Fruit fly (Drosophila melanogaster) whole organism, embryonic: ENCODE results near the gene CG14340.

ENCODE experiments used
- Bdp1 ChIP-seq: fragments of 200-800 bp; sonication (Bioruptor generic); optimal IDR thresholded peaks from 3 replicates; lab custom pipeline; 2016; ENCODE audit warnings: missing biosample characterization, missing genetic modification characterization
- Bgb ChIP-seq: fragments of 200-800 bp; sonication (Bioruptor generic); IDR thresholded peaks from 2 replicates; pipeline ENCODE4 v1.3.6; 2022; ENCODE audit warnings: missing biosample characterization, missing genetic modification characterization; ENCODE audit not compliant: partially characterized antibody
- CG10147 ChIP-seq: fragments of 200-800 bp; sonication (Bioruptor generic); optimal IDR thresholded peaks from 2 replicates; lab custom pipeline; 2019; ENCODE audit warnings: missing biosample characterization, mild to moderate bottlenecking, missing genetic modification characterization, moderate library complexity
- CG10209 ChIP-seq: fragments of 200-800 bp; sonication (Bioruptor generic); optimal IDR thresholded peaks from 3 replicates; lab custom pipeline; 2017; ENCODE audit warnings: missing biosample characterization, mild to moderate bottlenecking, missing genetic modification characterization, missing genetic modification reagents
- CG11247 ChIP-seq: fragments of 200-800 bp; sonication (Bioruptor generic); IDR thresholded peaks from 2 replicates; pipeline ENCODE4 v1.3.6; 2022; ENCODE audit warnings: missing biosample characterization, missing genetic modification characterization
- CG12299 ChIP-seq: fragments of 200-800 bp; sonication (Bioruptor generic); optimal IDR thresholded peaks from 2 replicates; lab custom pipeline; 2018; ENCODE audit warnings: missing biosample characterization, mild to moderate bottlenecking, missing genetic modification characterization
- CG12391 ChIP-seq: fragments of 200-800 bp; sonication (Bioruptor generic); optimal IDR thresholded peaks from 3 replicates; lab custom pipeline; 2018; ENCODE audit warnings: missing biosample characterization, mild to moderate bottlenecking, missing genetic modification characterization, moderate library complexity
- CG12659 ChIP-seq: fragments of 200-800 bp; sonication (Bioruptor generic); optimal IDR thresholded peaks from 3 replicates; lab custom pipeline; 2017; ENCODE audit warnings: mild to moderate bottlenecking, missing biosample characterization, missing genetic modification reagents, missing genetic modification characterization
- CG17385 ChIP-seq: fragments of 200-800 bp; sonication (Bioruptor generic); optimal IDR thresholded peaks from 3 replicates; lab custom pipeline; 2018; ENCODE audit warnings: missing biosample characterization, mild to moderate bottlenecking, missing genetic modification characterization
- CG18599 ChIP-seq: fragments of 200-800 bp; sonication (Bioruptor generic); optimal IDR thresholded peaks from 3 replicates; lab custom pipeline; 2017; ENCODE audit warnings: missing biosample characterization, missing genetic modification characterization, mild to moderate bottlenecking, moderate library complexity, missing genetic modification reagents
- CG2678 ChIP-seq: fragments of 200-800 bp; sonication (Bioruptor generic); optimal IDR thresholded peaks from 3 replicates; lab custom pipeline; 2019; ENCODE audit warnings: missing biosample characterization, mild to moderate bottlenecking, missing genetic modification characterization, moderate library complexity
- CG2712 ChIP-seq: fragments of 200-800 bp; optimal IDR thresholded peaks from 3 replicates; lab custom pipeline; 2019; ENCODE audit warnings: missing biosample characterization, mild to moderate bottlenecking, missing genetic modification characterization, moderate library complexity
- CG31441 ChIP-seq: fragments of 200-800 bp; sonication (Bioruptor generic); IDR thresholded peaks from 2 replicates; pipeline ENCODE4 v1.3.6; 2022; ENCODE audit warnings: missing biosample characterization, missing genetic modification characterization
- CG42726 ChIP-seq: fragments of 200-800 bp; sonication (Bioruptor generic); IDR thresholded peaks from 2 replicates; pipeline ENCODE4 v1.3.6; 2022; ENCODE audit warnings: missing biosample characterization, missing genetic modification characterization; ENCODE audit not compliant: partially characterized antibody
- CG5245 ChIP-seq: fragments of 200-800 bp; sonication (Bioruptor generic); optimal IDR thresholded peaks from 3 replicates; lab custom pipeline; 2016; ENCODE audit warnings: missing biosample characterization, missing genetic modification characterization
- CG6791 ChIP-seq: fragments of 200-800 bp; sonication (Bioruptor generic); IDR thresholded peaks from 3 replicates; pipeline ENCODE4 v1.3.6; 2022; ENCODE audit warnings: missing biosample characterization, missing genetic modification characterization; ENCODE audit not compliant: partially characterized antibody
- CG7556 ChIP-seq: fragments of 200-800 bp; sonication (Bioruptor generic); optimal IDR thresholded peaks from 2 replicates; lab custom pipeline; 2017; ENCODE audit warnings: missing biosample characterization, mild to moderate bottlenecking, missing genetic modification characterization
- CG7786 ChIP-seq: fragments of 200-800 bp; sonication (Bioruptor generic); optimal IDR thresholded peaks from 2 replicates; lab custom pipeline; 2016; ENCODE audit warnings: missing biosample characterization, missing genetic modification characterization
- CG7839 ChIP-seq: fragments of 200-800 bp; sonication (Bioruptor generic); optimal IDR thresholded peaks from 3 replicates; lab custom pipeline; 2018; ENCODE audit warnings: missing biosample characterization, mild to moderate bottlenecking, missing genetic modification characterization, moderate library complexity
- CG8924 ChIP-seq: fragments of 200-800 bp; optimal IDR thresholded peaks from 3 replicates; lab custom pipeline; 2019; ENCODE audit warnings: missing biosample characterization, mild to moderate bottlenecking, missing genetic modification characterization, moderate library complexity
- CG9727 ChIP-seq: fragments of 200-800 bp; sonication (Bioruptor generic); optimal IDR thresholded peaks from 3 replicates; lab custom pipeline; 2017; ENCODE audit warnings: missing biosample characterization, mild to moderate bottlenecking, missing genetic modification characterization
- CG9932 ChIP-seq: fragments of 200-800 bp; sonication (Bioruptor generic); IDR thresholded peaks from 2 replicates; pipeline ENCODE4 v1.3.6; 2022; ENCODE audit warnings: missing biosample characterization, missing genetic modification characterization
- CoRest ChIP-seq: fragments of 200-800 bp; sonication (Bioruptor generic); optimal IDR thresholded peaks from 3 replicates; lab custom pipeline; 2018; ENCODE audit warnings: missing biosample characterization, mild to moderate bottlenecking, missing genetic modification characterization, moderate library complexity
- CrebB ChIP-seq: fragments of 200-800 bp; sonication (Bioruptor generic); optimal IDR thresholded peaks from 3 replicates; lab custom pipeline; 2018; ENCODE audit warnings: missing biosample characterization, mild to moderate bottlenecking, missing genetic modification characterization
- Dad ChIP-seq: fragments of 200-800 bp; sonication (Bioruptor generic); optimal IDR thresholded peaks from 3 replicates; lab custom pipeline; 2016; ENCODE audit warnings: missing biosample characterization, missing genetic modification characterization
- Dbx ChIP-seq: fragments of 200-800 bp; sonication (Bioruptor generic); IDR thresholded peaks from 3 replicates; pipeline ENCODE4 v1.3.6; 2022; ENCODE audit warnings: missing biosample characterization, missing genetic modification characterization
- Deaf1 ChIP-seq: fragments of 200-800 bp; optimal IDR thresholded peaks from 3 replicates; lab custom pipeline; 2019; ENCODE audit warnings: missing biosample characterization, mild to moderate bottlenecking, missing genetic modification characterization, moderate library complexity
- Dek ChIP-seq: fragments of 200-800 bp; sonication (Bioruptor generic); optimal IDR thresholded peaks from 3 replicates; lab custom pipeline; 2019; ENCODE audit warnings: missing biosample characterization, mild to moderate bottlenecking, missing genetic modification characterization, moderate library complexity
- Fer1 ChIP-seq: fragments of 200-800 bp; sonication (Bioruptor generic); optimal IDR thresholded peaks from 2 replicates; lab custom pipeline; 2017; ENCODE audit warnings: missing biosample characterization, mild to moderate bottlenecking, missing genetic modification characterization
- Gug ChIP-seq: fragments of 200-800 bp; sonication (Bioruptor generic); IDR thresholded peaks from 4 replicates; pipeline ENCODE4 v1.3.6; 2022; ENCODE audit warnings: missing biosample characterization, missing genetic modification characterization
- Hmr ChIP-seq: fragments of 200-800 bp; sonication (Bioruptor generic); optimal IDR thresholded peaks from 3 replicates; lab custom pipeline; 2017; ENCODE audit warnings: mild to moderate bottlenecking, missing biosample characterization, missing genetic modification reagents, missing genetic modification characterization
- Hr3 ChIP-seq: fragments of 200-800 bp; sonication (Bioruptor generic); optimal IDR thresholded peaks from 3 replicates; lab custom pipeline; 2016; ENCODE audit warnings: missing biosample characterization, missing genetic modification characterization
- NfI ChIP-seq: fragments of 200-800 bp; sonication (Bioruptor generic); optimal IDR thresholded peaks from 3 replicates; lab custom pipeline; 2018; ENCODE audit warnings: missing biosample characterization, mild to moderate bottlenecking, missing genetic modification characterization, moderate library complexity
- PHDP ChIP-seq: fragments of 200-800 bp; sonication (Bioruptor generic); optimal IDR thresholded peaks from 3 replicates; lab custom pipeline; 2018; ENCODE audit warnings: missing biosample characterization, mild to moderate bottlenecking, missing genetic modification characterization, moderate library complexity
- Sox102F ChIP-seq: fragments of 200-800 bp; sonication (Bioruptor generic); optimal IDR thresholded peaks from 2 replicates; lab custom pipeline; 2018; ENCODE audit warnings: missing biosample characterization, mild to moderate bottlenecking, missing genetic modification characterization, moderate library complexity
- caup ChIP-seq: fragments of 200-800 bp; sonication (Bioruptor generic); optimal IDR thresholded peaks from 3 replicates; lab custom pipeline; 2017; ENCODE audit warnings: missing biosample characterization, mild to moderate bottlenecking, missing genetic modification characterization, moderate library complexity; ENCODE audit not compliant: severe bottlenecking
- cwo ChIP-seq: fragments of 200-800 bp; sonication (Bioruptor generic); optimal IDR thresholded peaks from 3 replicates; lab custom pipeline; 2017; ENCODE audit warnings: missing biosample characterization, missing genetic modification characterization, mild to moderate bottlenecking, moderate library complexity, missing genetic modification reagents
- gem ChIP-seq: fragments of 200-800 bp; sonication (Bioruptor generic); optimal IDR thresholded peaks from 2 replicates; lab custom pipeline; 2019; ENCODE audit warnings: missing biosample characterization, mild to moderate bottlenecking, missing genetic modification characterization, moderate library complexity
- hb ChIP-seq: fragments of 200-800 bp; sonication (Bioruptor generic); IDR thresholded peaks from 3 replicates; pipeline ENCODE4 v1.3.6; 2022; ENCODE audit warnings: missing biosample characterization, missing genetic modification characterization; ENCODE audit not compliant: partially characterized antibody
- lab ChIP-seq: fragments of 200-800 bp; sonication (Bioruptor generic); optimal IDR thresholded peaks from 3 replicates; lab custom pipeline; 2017; ENCODE audit warnings: missing biosample characterization, missing genetic modification characterization, mild to moderate bottlenecking, moderate library complexity, missing genetic modification reagents
- onecut ChIP-seq: fragments of 200-800 bp; sonication (Bioruptor generic); IDR thresholded peaks from 2 replicates; pipeline ENCODE4 v1.3.6; 2022; ENCODE audit warnings: missing biosample characterization, missing genetic modification characterization
- phol ChIP-seq: fragments of 200-800 bp; sonication (Bioruptor generic); optimal IDR thresholded peaks from 3 replicates; lab custom pipeline; 2018; ENCODE audit warnings: missing biosample characterization, mild to moderate bottlenecking, missing genetic modification characterization, moderate library complexity
- prd ChIP-seq, 3 experiments: fragments of >200 bp in 2 of 3; fragments of 200-800 bp in 1 of 3; sonication (Bioruptor generic) in 1 of 3; optimal IDR thresholded peaks in 2 of 3; IDR thresholded peaks in 1 of 3; 2 replicates in 2 of 3; 3 replicates in 1 of 3; pipeline versions ENCODE4 v1.3.6 to Lab custom; 2017 to 2022; ENCODE audit warnings: missing biosample characterization in 1 of 3, missing genetic modification characterization in 1 of 3
- row ChIP-seq: fragments of 200-800 bp; sonication (Bioruptor generic); IDR thresholded peaks from 3 replicates; pipeline ENCODE4 v1.3.6; 2022; ENCODE audit warnings: missing biosample characterization, missing genetic modification characterization
- salm ChIP-seq: fragments of 200-800 bp; sonication (Bioruptor generic); optimal IDR thresholded peaks from 2 replicates; lab custom pipeline; 2018; ENCODE audit warnings: missing biosample characterization, mild to moderate bottlenecking, missing genetic modification characterization
- sens ChIP-seq: fragments of 200-800 bp; sonication (Bioruptor generic); peaks from one replicate; lab custom pipeline; 2016; ENCODE audit warnings: missing biosample characterization, missing genetic modification characterization
- slbo ChIP-seq: fragments of 200-800 bp; sonication (Bioruptor generic); IDR thresholded peaks from 2 replicates; pipeline ENCODE4 v1.3.6; 2022; ENCODE audit warnings: missing biosample characterization, missing genetic modification characterization
- zfh1 ChIP-seq: fragments of 200-800 bp; sonication (Bioruptor generic); IDR thresholded peaks from 3 replicates; pipeline ENCODE4 v1.3.6; 2022; ENCODE audit warnings: missing biosample characterization, missing genetic modification characterization

Gene CG14340

dm6 chr2L:1135495-1135894 lies 22.8 kb downstream of the CG14340 start (continued):
- no peak for TF ChIP-seq CG12299 (tag; lab: Kevin White, UChicago)
- TF ChIP-seq Dad (GFP tag; lab: Kevin White, UChicago), result no peak
- no peak for TF ChIP-seq CG6791
- no peak for TF ChIP-seq prd (optimal IDR thresholded peaks at IDR 0.05; lab: Kevin White, UChicago)
- TF ChIP-seq prd (GFP tag; IDR thresholded peaks at IDR 0.05; lab: Robert Waterston, UW), result 0 out of 3 replicates have a peak, but pooled peaks have one; percentile 10
- peak; percentile 34 for TF ChIP-seq CG12391 (tag; lab: Kevin White, UChicago)
- TF ChIP-seq CG11247, result no peak
- TF ChIP-seq phol (tag; lab: Kevin White, UChicago), result peak; percentile 5
- peak; percentile 35 for TF ChIP-seq PHDP (tag; lab: Kevin White, UChicago)
- no peak for TF ChIP-seq salm
- TF ChIP-seq CG10147 (GFP tag; lab: Kevin White, UChicago), result peak; percentile 31
- peak; percentile 32; the same call in 1 of the 2 replicates for TF ChIP-seq slbo (GFP tag; lab: Robert Waterston, UW)
- TF ChIP-seq CrebB, result no peak
- peak; percentile 45 for TF ChIP-seq sens
- no peak for TF ChIP-seq Bdp1
- TF ChIP-seq Dbx (GFP tag; lab: Robert Waterston, UW), result no peak
- no peak for TF ChIP-seq Bgb (GFP tag; lab: Robert Waterston, UW)
- TF ChIP-seq CG18599 (GFP tag; lab: Kevin White, UChicago), result peak; percentile 71
- no peak for TF ChIP-seq zfh1 (GFP tag; lab: Robert Waterston, UW)
- TF ChIP-seq Hr3 (GFP tag; lab: Kevin White, UChicago), result peak; percentile 15
- 0 out of 2 replicates have a peak, but pooled peaks have one; percentile 30 for TF ChIP-seq CG31441
- TF ChIP-seq lab (GFP tag; lab: Kevin White, UChicago), result peak; percentile 62
- no peak for TF ChIP-seq CG7786
- peak; percentile 12; the same call in 1 of the 2 replicates for TF ChIP-seq CG9932 (GFP tag; lab: Robert Waterston, UW)
- TF ChIP-seq row (GFP tag; lab: Robert Waterston, UW), result 0 out of 3 replicates have a peak, but pooled peaks have one; percentile 33
- no peak for TF ChIP-seq CG5245 (GFP tag; lab: Kevin White, UChicago)
- TF ChIP-seq Deaf1 (tag; lab: Kevin White, UChicago), result peak; percentile 11
- TF ChIP-seq Sox102F (GFP tag; lab: Kevin White, UChicago), result peak; percentile 40
- TF ChIP-seq Gug (GFP tag; lab: Robert Waterston, UW), result no peak
- TF ChIP-seq gem, result peak; percentile 65
- peak; percentile 16 for TF ChIP-seq CG12659 (GFP tag; lab: Kevin White, UChicago)
- peak; percentile 15 for TF ChIP-seq CoRest (tag; lab: Kevin White, UChicago)
- peak; percentile 56 for TF ChIP-seq CG7556 (GFP tag; lab: Kevin White, UChicago)
- peak; percentile 19 for TF ChIP-seq CG2712 (tag; lab: Kevin White, UChicago)
- no peak for TF ChIP-seq CG42726
- TF ChIP-seq Dek (tag; lab: Kevin White, UChicago), result peak; percentile 29
- peak; percentile 28 for TF ChIP-seq cwo
- TF ChIP-seq CG8924 (tag; lab: Kevin White, UChicago), result peak; percentile 44
- TF ChIP-seq CG10209 (GFP tag; lab: Kevin White, UChicago), result peak; percentile 31
- peak; percentile 26 for TF ChIP-seq caup
- peak; percentile 7 for TF ChIP-seq CG17385 (GFP tag; lab: Kevin White, UChicago)
- TF ChIP-seq CG2678, result peak; percentile 60
- TF ChIP-seq Hmr, result peak; percentile 67
- peak; percentile 19 for TF ChIP-seq CG7839
- TF ChIP-seq CG9727 (GFP tag; lab: Kevin White, UChicago), result peak; percentile 29
- TF ChIP-seq NfI (GFP tag; lab: Kevin White, UChicago), result peak; percentile 18
- no peak for TF ChIP-seq onecut
- peak; percentile 50 for TF ChIP-seq Fer1 (GFP tag; lab: Kevin White, UChicago)
- TF ChIP-seq hb (GFP tag; lab: Robert Waterston, UW), result no peak
